Worm (Caenorhabditis elegans) whole organism, L4 larva: ENCODE data around the gene C06E1.1.

Experiments used
- F26F4.8 ChIP-seq: fragments of 200-800 bp; sonication (Bioruptor generic); conservative IDR thresholded peaks from 2 replicates; pipeline ENCODE4 v1.3.6; 2022; ENCODE audit warnings: missing genetic modification characterization, missing compliant biosample characterization
- F37D6.2 ChIP-seq: sonication (generic microtip); optimal IDR thresholded peaks from 2 replicates; lab custom pipeline; 2016; ENCODE audit warnings: mild to moderate bottlenecking, missing genetic modification characterization, missing compliant biosample characterization
- F44E2.7 ChIP-seq: fragments of 200-800 bp; sonication (Bioruptor generic); IDR thresholded peaks from 2 replicates; pipeline ENCODE4 v2.1.2; 2022; ENCODE audit warnings: missing genetic modification characterization, missing compliant biosample characterization
- T26A8.4 ChIP-seq: fragments of 200-800 bp; sonication (Bioruptor generic); IDR thresholded peaks from 2 replicates; pipeline ENCODE4 v1.3.6; 2022; ENCODE audit warnings: missing genetic modification characterization, missing compliant biosample characterization
- Y75B8A.6 ChIP-seq: fragments of 200-800 bp; sonication (Bioruptor generic); IDR thresholded peaks from 2 replicates; pipeline ENCODE4 v1.3.6; 2022; ENCODE audit warnings: missing genetic modification reagents, missing genetic modification characterization, missing compliant biosample characterization
- aly-2 ChIP-seq: sonication (generic microtip); optimal IDR thresholded peaks from 2 replicates; lab custom pipeline; 2018; ENCODE audit warnings: missing biosample characterization, missing genetic modification characterization
- ama-1 ChIP-seq: fragments of 150-350 bp; optimal IDR thresholded peaks from 2 replicates; lab custom pipeline; 2014; ENCODE audit warnings: inconsistent platforms, mixed read lengths
- attf-4 ChIP-seq: sonication (generic microtip); optimal IDR thresholded peaks from 3 replicates; lab custom pipeline; 2017; ENCODE audit warnings: missing biosample characterization, missing genetic modification characterization
- ceh-62 ChIP-seq: sonication (generic microtip); optimal IDR thresholded peaks from 2 replicates; lab custom pipeline; 2017; ENCODE audit warnings: missing biosample characterization, missing genetic modification characterization
- ces-1 ChIP-seq: fragments of 150-350 bp; sonication (generic microtip); optimal IDR thresholded peaks from 4 replicates; lab custom pipeline; 2014; ENCODE audit warnings: missing biosample characterization, missing genetic modification reagents, missing genetic modification characterization
- ctbp-1 ChIP-seq: fragments of 200-800 bp; sonication (Bioruptor generic); IDR thresholded peaks from 2 replicates; pipeline ENCODE4 v1.3.6; 2022; ENCODE audit warnings: missing genetic modification reagents, missing genetic modification characterization, missing compliant biosample characterization
- daf-8 ChIP-seq: fragments of 200-800 bp; sonication (Bioruptor generic); IDR thresholded peaks from 2 replicates; pipeline ENCODE4 v1.3.6; 2022; ENCODE audit warnings: missing genetic modification characterization, missing compliant biosample characterization
- dpl-1 ChIP-seq: fragments of 150-350 bp; optimal IDR thresholded peaks from 2 replicates; lab custom pipeline; 2014; ENCODE audit warnings: missing biosample characterization, missing genetic modification reagents, missing genetic modification characterization
- duxl-1 ChIP-seq: sonication (generic microtip); optimal IDR thresholded peaks from 2 replicates; lab custom pipeline; 2016; ENCODE audit warnings: mild to moderate bottlenecking, missing genetic modification characterization, moderate library complexity, missing compliant biosample characterization; ENCODE audit not compliant: poor library complexity
- egl-27 ChIP-seq: sonication (generic microtip); optimal IDR thresholded peaks from 3 replicates; lab custom pipeline; 2017; ENCODE audit warnings: missing biosample characterization, missing genetic modification reagents, missing genetic modification characterization
- fos-1 ChIP-seq: fragments of 150-350 bp; optimal IDR thresholded peaks from 2 replicates; lab custom pipeline; 2014; ENCODE audit warnings: missing biosample characterization, missing genetic modification characterization
- hlh-30 ChIP-seq: sonication (generic microtip); optimal IDR thresholded peaks from 2 replicates; lab custom pipeline; 2017; ENCODE audit warnings: antibody characterized with exemption, mild to moderate bottlenecking, missing genetic modification characterization, missing compliant biosample characterization; ENCODE audit not compliant: insufficient read depth
- jun-1 ChIP-seq: fragments of 150-350 bp; optimal IDR thresholded peaks from 2 replicates; lab custom pipeline; 2014; ENCODE audit warnings: missing biosample characterization, missing genetic modification reagents, missing genetic modification characterization
- lim-7 ChIP-seq: fragments of 200-800 bp; sonication (Bioruptor generic); IDR thresholded peaks from 2 replicates; pipeline ENCODE4 v1.3.6; 2022; ENCODE audit warnings: missing genetic modification characterization, missing compliant biosample characterization
- lin-13 ChIP-seq: fragments of 150-350 bp; optimal IDR thresholded peaks from 2 replicates; lab custom pipeline; 2014; ENCODE audit warnings: missing biosample characterization, missing genetic modification reagents, missing genetic modification characterization
- lin-38 ChIP-seq: fragments of 200-800 bp; sonication (Bioruptor generic); IDR thresholded peaks from 2 replicates; pipeline ENCODE4 v1.3.6; 2022; ENCODE audit warnings: missing genetic modification reagents, missing genetic modification characterization, missing compliant biosample characterization
- lsy-2 ChIP-seq, 2 experiments: fragments of 150-350 bp in 1 of 2; sonication (generic microtip) in 1 of 2; optimal IDR thresholded peaks; 2 replicates each; lab custom pipeline; 2014 to 2017; ENCODE audit warnings: missing biosample characterization in 2 of 2, missing genetic modification characterization in 2 of 2
- madf-9 ChIP-seq: fragments of 200-800 bp; sonication (Bioruptor generic); conservative IDR thresholded peaks from 2 replicates; pipeline ENCODE4 v1.3.6; 2022; ENCODE audit warnings: missing genetic modification reagents, missing genetic modification characterization, missing compliant biosample characterization
- mes-2 ChIP-seq: sonication (generic microtip); optimal IDR thresholded peaks from 2 replicates; lab custom pipeline; 2016; ENCODE audit warnings: missing genotype, mild to moderate bottlenecking, missing genetic modification characterization, missing compliant biosample characterization; ENCODE audit not compliant: poor library complexity, severe bottlenecking
- mxl-2 ChIP-seq: fragments of 200-800 bp; sonication (Bioruptor generic); conservative IDR thresholded peaks from 2 replicates; pipeline ENCODE4 v1.3.6; 2022; ENCODE audit warnings: missing genetic modification reagents, missing genetic modification characterization, missing compliant biosample characterization
- nhr-102 ChIP-seq: sonication (generic microtip); optimal IDR thresholded peaks from 2 replicates; lab custom pipeline; 2016; ENCODE audit warnings: mild to moderate bottlenecking, missing genetic modification characterization, moderate library complexity, missing compliant biosample characterization
- nhr-28 ChIP-seq: fragments of 150-350 bp; optimal IDR thresholded peaks from 2 replicates; lab custom pipeline; 2014; ENCODE audit warnings: missing biosample characterization, missing genetic modification characterization
- nhr-6 ChIP-seq: fragments of 150-350 bp; optimal IDR thresholded peaks from 2 replicates; lab custom pipeline; 2014; ENCODE audit warnings: missing biosample characterization, missing genetic modification characterization
- nhr-77 ChIP-seq: fragments of 150-350 bp; optimal IDR thresholded peaks from 2 replicates; lab custom pipeline; 2014; ENCODE audit warnings: missing biosample characterization, missing genetic modification characterization
- pha-4 ChIP-seq, 2 experiments: fragments of 150-350 bp in 1 of 2; fragments of 200-800 bp in 1 of 2; sonication (Bioruptor generic) in 1 of 2; IDR thresholded peaks in 1 of 2; optimal IDR thresholded peaks in 1 of 2; 2 replicates each; pipeline versions ENCODE4 v1.3.6 to Lab custom; 2014 to 2022; ENCODE audit warnings: missing genetic modification characterization in 2 of 2, missing genetic modification reagents in 2 of 2, missing biosample characterization in 1 of 2, missing compliant biosample characterization in 1 of 2
- php-3 ChIP-seq: fragments of 200-800 bp; sonication (Bioruptor generic); IDR thresholded peaks from 2 replicates; pipeline ENCODE4 v1.3.6; 2022; ENCODE audit warnings: missing genetic modification reagents, missing genetic modification characterization, missing compliant biosample characterization
- rbr-2 ChIP-seq: sonication (generic microtip); optimal IDR thresholded peaks from 2 replicates; lab custom pipeline; 2016; ENCODE audit warnings: missing genotype, missing genetic modification characterization, missing compliant biosample characterization
- saeg-2 ChIP-seq: fragments of 200-800 bp; sonication (Bioruptor generic); IDR thresholded peaks from 2 replicates; pipeline ENCODE4 v1.3.6; 2022; ENCODE audit warnings: missing genetic modification reagents, missing genetic modification characterization, missing compliant biosample characterization
- set-16 ChIP-seq: fragments of 200-800 bp; sonication (Bioruptor generic); IDR thresholded peaks from 2 replicates; pipeline ENCODE4 v1.3.6; 2022; ENCODE audit warnings: missing genetic modification reagents, missing genetic modification characterization, missing compliant biosample characterization
- snpc-1.2 ChIP-seq: fragments of 200-800 bp; sonication (Bioruptor generic); IDR thresholded peaks from 2 replicates; pipeline ENCODE4 v1.3.6; 2022; ENCODE audit warnings: missing genetic modification reagents, missing genetic modification characterization, missing compliant biosample characterization
- snpc-4 ChIP-seq: fragments of 150-350 bp; optimal IDR thresholded peaks from 2 replicates; lab custom pipeline; 2014; ENCODE audit warnings: missing biosample characterization, missing genetic modification characterization
- unc-39 ChIP-seq: sonication (generic microtip); optimal IDR thresholded peaks from 2 replicates; lab custom pipeline; 2017; ENCODE audit warnings: missing biosample characterization, missing genetic modification characterization
- unc-62 ChIP-seq, 3 experiments: fragments of 150-350 bp in 1 of 3; sonication (generic microtip); optimal IDR thresholded peaks in 2 of 3; peaks in 1 of 3; 1 replicate in 1 of 3; 2 replicates in 2 of 3; lab custom pipeline; 2014 to 2017; ENCODE audit warnings: missing biosample characterization in 3 of 3, missing genetic modification characterization in 3 of 3, missing genetic modification reagents in 3 of 3, missing genotype in 1 of 3
- vab-7 ChIP-seq: fragments of 200-800 bp; sonication (Bioruptor generic); IDR thresholded peaks from 2 replicates; pipeline ENCODE4 v1.3.6; 2022; ENCODE audit warnings: missing genetic modification reagents, missing genetic modification characterization, missing compliant biosample characterization
- zag-1 ChIP-seq: fragments of 150-350 bp; optimal IDR thresholded peaks from 2 replicates; lab custom pipeline; 2014; ENCODE audit warnings: missing biosample characterization, missing genetic modification characterization
- zip-2 ChIP-seq: fragments of 150-350 bp; optimal IDR thresholded peaks from 2 replicates; lab custom pipeline; 2014; ENCODE audit warnings: missing biosample characterization, missing genetic modification characterization
- ztf-11 ChIP-seq: fragments of 150-350 bp; optimal IDR thresholded peaks from 2 replicates; lab custom pipeline; 2014; ENCODE audit warnings: missing biosample characterization, missing genetic modification characterization

C06E1.1 gene

DNA sequence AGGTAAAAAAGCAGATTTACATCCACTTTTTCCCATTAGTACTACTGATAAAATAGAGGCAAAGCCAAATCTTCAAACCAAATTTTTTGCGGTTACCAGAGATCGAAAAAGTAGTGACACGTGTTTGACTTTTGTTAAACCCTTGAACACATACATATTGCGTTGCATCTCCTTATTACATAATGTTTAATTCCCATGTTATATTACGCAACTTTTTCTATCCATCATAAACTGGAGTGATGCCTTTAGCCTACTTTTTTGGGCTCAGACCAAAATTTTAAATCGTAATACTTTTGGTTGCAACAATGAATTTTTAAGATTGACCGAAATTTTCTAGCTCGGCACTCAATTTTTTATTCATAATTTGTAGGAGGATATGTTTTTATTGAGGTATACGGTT is 16.4 kb downstream of the C06E1.1 start:
- TF ChIP-seq T26A8.4 (GFP tag; lab: Robert Waterston, UW): no peak
- no peak for TF ChIP-seq zip-2 (tag; lab: Kevin White, UChicago)
- no peak for TF ChIP-seq nhr-77 (tag; lab: Kevin White, UChicago)
- no peak for TF ChIP-seq attf-4 (tag; lab: Kevin White, UChicago)
- no peak for TF ChIP-seq vab-7 (GFP tag; lab: Robert Waterston, UW)
- no peak for TF ChIP-seq lin-13 (GFP tag; lab: Kevin White, UChicago)
- TF ChIP-seq snpc-4 (tag; lab: Kevin White, UChicago): no peak
- TF ChIP-seq F44E2.7 (GFP tag; lab: Robert Waterston, UW): no peak

- TF ChIP-seq T26A8.4 (GFP tag; lab: Robert Waterston, UW) (no peak), attf-4 (tag; lab: Kevin White, UChicago) (no peak), mxl-2 (no peak), mes-2 (no peak), aly-2 (tag; lab: Kevin White, UChicago) (no peak), fos-1 (tag; lab: Kevin White, UChicago) (no peak), jun-1 (tag; lab: Kevin White, UChicago) (no peak), nhr-102 (tag; lab: Kevin White, UChicago) (no peak), F26F4.8 (no peak), ama-1 (lab: Kevin White, UChicago) (no peak), egl-27 (tag; lab: Kevin White, UChicago) (no peak), ceh-62 (tag; lab: Kevin White, UChicago) (no peak)
Measured at ce11 chrIII:8622435-8622834, 16.8 kb downstream of the C06E1.1 start, which contains the start of gene ceh-16. Gene ceh-16 (plus strand): TSS chrIII:8622735.

DNA sequence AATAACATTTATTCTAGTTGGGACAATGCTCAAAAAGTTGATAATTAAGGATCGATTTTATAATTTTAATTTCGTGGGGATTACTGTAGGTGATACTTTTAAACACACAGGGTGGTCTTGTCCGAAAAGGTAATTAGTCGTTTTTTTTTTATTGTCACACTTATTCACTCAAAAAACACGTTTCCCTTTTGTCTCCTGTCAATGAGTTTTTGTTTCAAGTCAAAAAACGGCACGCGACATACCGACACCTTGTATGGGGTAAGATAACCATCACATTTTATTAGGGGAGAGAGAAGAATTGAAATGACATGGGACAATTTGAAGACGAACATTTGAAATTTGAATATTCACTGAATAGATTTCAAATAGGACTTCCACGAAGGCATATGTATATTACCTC is 19.5 kb downstream of the C06E1.1 start:
- TF ChIP-seq mes-2 (no peak), duxl-1 (no peak), jun-1 (tag; lab: Kevin White, UChicago) (no peak), unc-39 (tag; lab: Kevin White, UChicago) (no peak), unc-62 (GFP tag; optimal IDR thresholded peaks at IDR 0.05 in 1 of 2; lab: Kevin White, UChicago) (peak in 1 of 2 experiments; percentile 51), unc-62 (tag; optimal IDR thresholded peaks at IDR 0.05; lab: Kevin White, UChicago) (no peak), Y75B8A.6 (no peak)

ce11 chrIII:8628405-8628982 is 22.9 kb downstream of the C06E1.1 start, which contains the start of the genes polk-1 and gpr-1:
Gene polk-1 (minus strand): TSS chrIII:8628590.
Gene gpr-1 (plus strand): TSS chrIII:8628932.
- no peak for TF ChIP-seq ces-1 (GFP tag; lab: Kevin White, UChicago)
- no peak for TF ChIP-seq pha-4 (GFP tag; IDR thresholded peaks at IDR 0.05; lab: Robert Waterston, UW)
- no peak for TF ChIP-seq pha-4 (tag; optimal IDR thresholded peaks at IDR 0.05; lab: Kevin White, UChicago)
- TF ChIP-seq lin-13 (GFP tag; lab: Kevin White, UChicago): peak; percentile 3
- TF ChIP-seq lin-38 (GFP tag; lab: Robert Waterston, UW): peak; percentile 54
- peak; percentile 72 for TF ChIP-seq dpl-1 (GFP tag; lab: Kevin White, UChicago)

DNA sequence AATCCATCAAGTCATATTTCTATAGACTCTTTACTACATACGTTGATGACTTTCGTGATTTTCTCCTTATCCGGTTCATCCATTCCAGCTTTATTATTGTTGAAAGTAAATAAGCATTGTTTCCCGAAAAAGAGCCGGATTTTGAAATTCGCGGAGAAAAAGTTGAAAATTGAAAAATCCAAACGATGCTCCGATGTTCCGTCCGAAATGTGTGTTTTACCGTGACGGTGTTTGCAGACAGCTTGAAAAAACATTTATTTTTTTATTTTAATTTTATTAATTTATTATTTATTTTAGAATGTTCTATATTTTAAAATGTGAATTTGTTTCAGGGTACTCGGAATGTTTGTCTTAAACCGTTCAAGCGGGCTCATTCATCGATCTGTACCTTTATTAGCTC is 25.2 kb downstream of the C06E1.1 start, which contains the start of gene dnj-10:
Gene dnj-10, plus strand, starts transcription at position 333 of the 400 bp plus-strand sequence.
- TF ChIP-seq egl-27 (tag; lab: Kevin White, UChicago): no peak
- peak; percentile 70 for TF ChIP-seq lin-38 (GFP tag; lab: Robert Waterston, UW)
- TF ChIP-seq T26A8.4 (GFP tag; lab: Robert Waterston, UW): no peak
- TF ChIP-seq rbr-2: peak; percentile 8
- 0 out of 2 replicates have a peak, but pooled peaks have one; percentile 27 for TF ChIP-seq ctbp-1
- TF ChIP-seq snpc-1.2 (GFP tag; lab: Robert Waterston, UW): no peak
- TF ChIP-seq set-16 (GFP tag; lab: Robert Waterston, UW): no peak
- no peak for TF ChIP-seq duxl-1
- TF ChIP-seq madf-9: no peak
- TF ChIP-seq ztf-11 (tag; lab: Kevin White, UChicago): no peak
- TF ChIP-seq lsy-2 (tag; optimal IDR thresholded peaks at IDR 0.05; lab: Kevin White, UChicago): peak in 1 of 2 experiments; percentile 84
- TF ChIP-seq lim-7: no peak
- no peak for TF ChIP-seq daf-8 (GFP tag; lab: Robert Waterston, UW)
- TF ChIP-seq mes-2: peak; percentile 69
- TF ChIP-seq saeg-2 (GFP tag; lab: Robert Waterston, UW): no peak
- peak; percentile 25 for TF ChIP-seq nhr-28 (tag; lab: Kevin White, UChicago)
- no peak for TF ChIP-seq F37D6.2
- peak; percentile 18 for TF ChIP-seq hlh-30 (tag; lab: Kevin White, UChicago)
- no peak for TF ChIP-seq zag-1 (tag; lab: Kevin White, UChicago)
- TF ChIP-seq dpl-1 (GFP tag; lab: Kevin White, UChicago): peak; percentile 92
- TF ChIP-seq nhr-6 (tag; lab: Kevin White, UChicago): no peak
- TF ChIP-seq php-3 (GFP tag; lab: Robert Waterston, UW): no peak
